Worm (Caenorhabditis elegans) whole organism, L3 larva: ENCODE data around the gene C06A1.3.

Experiments used
- ama-1 ChIP-seq: fragments of 150-350 bp; optimal IDR thresholded peaks from 2 replicates; lab custom pipeline; 2018
- ceh-82 ChIP-seq: fragments of 150-350 bp; optimal IDR thresholded peaks from 2 replicates; lab custom pipeline; 2014; ENCODE audit warnings: missing biosample characterization, missing genetic modification characterization
- ceh-9 ChIP-seq: sonication (generic microtip); optimal IDR thresholded peaks from 2 replicates; lab custom pipeline; 2018; ENCODE audit warnings: missing biosample characterization, missing genetic modification characterization
- fos-1 ChIP-seq: fragments of 150-350 bp; optimal IDR thresholded peaks from 2 replicates; lab custom pipeline; 2014; ENCODE audit warnings: missing biosample characterization, missing genetic modification characterization
- mdl-1 ChIP-seq: fragments of 150-350 bp; optimal IDR thresholded peaks from 2 replicates; lab custom pipeline; 2014; ENCODE audit warnings: missing biosample characterization, missing genetic modification characterization
- nhr-11 ChIP-seq: fragments of 150-350 bp; optimal IDR thresholded peaks from 2 replicates; lab custom pipeline; 2014; ENCODE audit warnings: missing biosample characterization, missing genetic modification characterization
- unc-39 ChIP-seq: sonication (generic microtip); optimal IDR thresholded peaks from 4 replicates; lab custom pipeline; 2017; ENCODE audit warnings: missing biosample characterization, missing genetic modification characterization
- unc-62 ChIP-seq: fragments of 150-350 bp; sonication (generic microtip); optimal IDR thresholded peaks from 4 replicates; lab custom pipeline; 2014; ENCODE audit warnings: missing biosample characterization, missing genetic modification reagents, missing genetic modification characterization
- zag-1 ChIP-seq: fragments of 150-350 bp; optimal IDR thresholded peaks from 2 replicates; lab custom pipeline; 2014; ENCODE audit warnings: missing biosample characterization, missing genetic modification characterization
- ztf-4 ChIP-seq: fragments of 150-350 bp; optimal IDR thresholded peaks from 2 replicates; lab custom pipeline; 2014; ENCODE audit warnings: missing biosample characterization, missing genetic modification characterization

DNA sequence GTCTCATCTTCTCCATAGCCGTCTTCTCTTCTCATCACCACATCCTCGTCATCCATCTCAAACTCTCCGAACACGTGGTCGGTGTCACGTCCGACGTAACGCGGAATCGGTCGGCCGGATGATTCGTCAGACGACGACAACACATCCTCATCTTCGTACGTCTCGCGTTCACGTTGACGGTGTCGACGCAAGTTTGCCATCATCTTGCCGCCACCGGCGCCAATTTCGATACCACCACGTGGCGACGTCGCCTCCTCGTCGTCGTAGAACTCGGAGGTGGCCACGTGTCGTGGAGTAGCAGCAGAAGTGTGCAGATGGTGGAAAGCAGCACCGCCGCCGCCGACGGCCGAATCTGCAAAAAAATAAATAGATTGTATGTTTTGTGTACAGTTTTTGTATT is 24.8 kb upstream of the C06A1.3 start:
- TF ChIP-seq ceh-9: no peak
- TF ChIP-seq ztf-4 (tag; lab: Kevin White, UChicago): no peak
- no peak for TF ChIP-seq nhr-11 (tag; lab: Kevin White, UChicago)
- TF ChIP-seq fos-1: no peak
- TF ChIP-seq ama-1 (lab: Kevin White, UChicago): no peak
- TF ChIP-seq zag-1 (tag; lab: Kevin White, UChicago): no peak
- no peak for TF ChIP-seq mdl-1 (tag; lab: Kevin White, UChicago)
- TF ChIP-seq ceh-82 (tag; lab: Kevin White, UChicago): no peak
- no peak for TF ChIP-seq unc-39
- TF ChIP-seq unc-62: no peak
